Fruit fly (Drosophila melanogaster) whole organism, adult: Measurements from ENCODE around the gene CG42299.

ENCODE experiments used
- CG11617 ChIP-seq: fragments of 200-800 bp; sonication (Bioruptor generic); optimal IDR thresholded peaks from 2 replicates; lab custom pipeline; 2017; ENCODE audit warnings: mild to moderate bottlenecking, missing biosample characterization, missing genetic modification reagents, missing genetic modification characterization
- CG7045 ChIP-seq: fragments of 200-800 bp; sonication (Bioruptor generic); optimal IDR thresholded peaks from 2 replicates; lab custom pipeline; 2017; ENCODE audit warnings: missing biosample characterization, mild to moderate bottlenecking, missing genetic modification characterization
- Hr96 ChIP-seq: fragments of 200-800 bp; sonication (Bioruptor generic); optimal IDR thresholded peaks from 2 replicates; lab custom pipeline; 2016; ENCODE audit warnings: missing biosample characterization, missing genetic modification characterization
- bab1 ChIP-seq: fragments of 200-800 bp; sonication (Bioruptor generic); optimal IDR thresholded peaks from 3 replicates; lab custom pipeline; 2019; ENCODE audit warnings: missing biosample characterization, mild to moderate bottlenecking, missing genetic modification characterization, moderate library complexity
- kay ChIP-seq: fragments of 200-800 bp; sonication (Bioruptor generic); peaks from one replicate; lab custom pipeline; 2016; ENCODE audit warnings: missing biosample characterization, missing genetic modification characterization, borderline replicate concordance
- ovo ChIP-seq: fragments of 200-800 bp; sonication (Bioruptor generic); optimal IDR thresholded peaks from 2 replicates; lab custom pipeline; 2016; ENCODE audit warnings: missing biosample characterization, missing genetic modification characterization
- pad ChIP-seq: fragments of 200-800 bp; sonication (Bioruptor generic); optimal IDR thresholded peaks from 3 replicates; lab custom pipeline; 2017; ENCODE audit warnings: missing biosample characterization, missing genetic modification characterization, mild to moderate bottlenecking, moderate library complexity, missing genetic modification reagents
- tj ChIP-seq: fragments of 200-800 bp; sonication (Bioruptor generic); optimal IDR thresholded peaks from 3 replicates; lab custom pipeline; 2017; ENCODE audit warnings: missing biosample characterization, mild to moderate bottlenecking, missing genetic modification characterization, moderate library complexity

DNA sequence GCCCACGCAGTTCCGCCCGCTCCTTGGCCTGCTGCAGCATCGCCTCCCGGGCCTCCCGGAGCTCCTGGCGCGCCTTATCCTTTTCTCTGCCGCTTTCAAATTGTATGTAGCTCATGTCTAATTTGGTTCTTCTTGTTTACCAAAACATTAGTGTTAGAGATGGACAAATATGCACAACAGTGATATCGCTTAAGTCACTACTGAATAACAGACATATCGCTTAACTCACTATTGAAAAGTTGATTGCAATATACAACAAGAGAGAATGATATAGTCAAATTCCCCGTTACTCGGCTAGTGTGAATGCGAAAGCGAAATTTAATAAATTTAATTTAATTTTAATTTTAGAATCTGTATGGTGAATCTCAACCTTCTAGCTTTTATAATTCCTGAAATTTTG, 1.1 kb downstream of the CG42299 start, which contains the start of gene CG9213:
- no peak for TF ChIP-seq pad (GFP tag; lab: Kevin White, UChicago)
- no peak for TF ChIP-seq CG11617
- TF ChIP-seq ovo (GFP tag; lab: Kevin White, UChicago), result no peak
- no peak for TF ChIP-seq CG7045 (GFP tag; lab: Kevin White, UChicago)
- TF ChIP-seq tj (GFP tag; lab: Kevin White, UChicago), result no peak
- no peak for TF ChIP-seq kay (GFP tag; lab: Kevin White, UChicago)
- no peak for TF ChIP-seq bab1 (GFP tag; lab: Kevin White, UChicago)
- TF ChIP-seq Hr96 (GFP tag; lab: Kevin White, UChicago), result no peak
